Fruit fly (Drosophila melanogaster): ENCODE measurements around the gene RpL30.

RpL30 gene

DNA sequence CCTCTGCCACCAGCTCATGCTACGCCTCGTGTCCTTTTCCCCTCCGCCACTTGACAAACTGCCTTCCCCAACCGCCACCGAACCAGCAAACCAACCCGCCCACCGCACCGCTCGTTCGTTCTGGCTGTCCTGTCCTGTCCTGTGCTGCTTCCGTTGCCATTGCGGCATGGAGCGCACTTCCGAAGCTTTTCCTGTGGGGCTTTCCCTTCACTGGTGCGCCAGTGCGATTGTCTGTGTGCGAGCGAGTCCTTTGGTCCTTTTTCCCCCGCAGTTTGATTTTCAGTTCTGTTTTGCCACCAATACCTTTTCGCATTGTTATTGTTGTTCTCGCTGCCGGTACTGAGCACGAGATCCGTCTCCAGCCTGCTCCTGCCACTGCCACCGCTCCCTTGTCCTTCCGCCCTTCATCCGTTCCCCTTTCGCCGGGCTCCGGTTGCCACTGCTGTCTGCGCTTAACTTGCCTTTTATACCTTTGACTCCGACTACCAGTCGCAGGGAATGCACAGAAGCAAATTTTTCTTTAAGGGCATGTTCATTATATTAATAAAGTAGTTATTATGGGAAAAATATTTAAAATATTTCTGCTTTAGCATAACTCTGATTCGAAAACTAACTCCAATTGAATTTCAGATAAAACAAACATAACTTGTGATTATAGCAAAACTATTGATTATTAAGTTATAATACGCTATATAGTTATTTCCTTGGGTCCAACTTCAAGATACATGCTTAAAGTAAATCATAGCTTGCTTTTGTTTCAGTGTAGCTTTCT, 15.1 kb upstream of the RpL30 start (continued):
- TF ChIP-seq CG1647 (GFP tag; optimal IDR thresholded peaks at IDR 0.05) = no peak
- peak; percentile 63 for TF ChIP-seq nerfin-1 (tag; optimal IDR thresholded peaks at IDR 0.05)
- peak; percentile 57 for TF ChIP-seq gcm (GFP tag; optimal IDR thresholded peaks at IDR 0.05)
- peak; percentile 38 for TF ChIP-seq run (tag; optimal IDR thresholded peaks at IDR 0.05)
- peak; percentile 22 for TF ChIP-seq Chrac-16 (GFP tag; optimal IDR thresholded peaks at IDR 0.05)
- TF ChIP-seq z (GFP tag; IDR thresholded peaks at IDR 0.05) = no peak
- peak; percentile 73 for TF ChIP-seq CG6689 (GFP tag; IDR thresholded peaks at IDR 0.05)
- TF ChIP-seq CG13894 (tag; optimal IDR thresholded peaks at IDR 0.05) = peak; percentile 28
- TF ChIP-seq CG34422 (GFP tag; IDR thresholded peaks at IDR 0.05) = no peak
- no peak for TF ChIP-seq Usf (GFP tag; optimal IDR thresholded peaks at IDR 0.05)
- TF ChIP-seq CG8924 (tag; optimal IDR thresholded peaks at IDR 0.05) = peak; percentile 84
- peak; percentile 63 for TF ChIP-seq CG10267 (tag; optimal IDR thresholded peaks at IDR 0.05)
- peak; percentile 80 for TF ChIP-seq Oli (tag; optimal IDR thresholded peaks at IDR 0.05)
- no peak for TF ChIP-seq CG10959 (GFP tag; IDR thresholded peaks at IDR 0.05)
- TF ChIP-seq CG1603 (tag; optimal IDR thresholded peaks at IDR 0.05) = peak; percentile 24
- 0 out of 2 replicates have a peak, but pooled peaks have one; percentile 11 for TF ChIP-seq toy (GFP tag; IDR thresholded peaks at IDR 0.05)
- peak; percentile 92 for TF ChIP-seq CG2678 (tag; optimal IDR thresholded peaks at IDR 0.05)
- TF ChIP-seq Lim3 (GFP tag; IDR thresholded peaks at IDR 0.05) = no peak
- peak; percentile 15 for TF ChIP-seq exex (tag; optimal IDR thresholded peaks at IDR 0.05)
- no peak for TF ChIP-seq Opbp (GFP tag; IDR thresholded peaks at IDR 0.05; ENCODE audit: partially characterized antibody)
- TF ChIP-seq ewg (GFP tag; optimal IDR thresholded peaks at IDR 0.05) = peak; percentile 38
- TF ChIP-seq Hmr (GFP tag; optimal IDR thresholded peaks at IDR 0.05) = peak; percentile 88
- TF ChIP-seq vvl (GFP tag; IDR thresholded peaks at IDR 0.05) = no peak
- peak; percentile 48; the same call in 2 of the 3 replicates for TF ChIP-seq tgo (GFP tag; IDR thresholded peaks at IDR 0.05)
- TF ChIP-seq CG7372 (GFP tag; IDR thresholded peaks at IDR 0.05) = peak; percentile 10; the same call in 1 of the 2 replicates
- TF ChIP-seq CG18599 (GFP tag; optimal IDR thresholded peaks at IDR 0.05) = peak; percentile 92
- no peak for TF ChIP-seq ro (GFP tag; IDR thresholded peaks at IDR 0.05)
- peak; percentile 56 for TF ChIP-seq slou (GFP tag; optimal IDR thresholded peaks at IDR 0.05)
- no peak for TF ChIP-seq gce (GFP tag; IDR thresholded peaks at IDR 0.05)
- TF ChIP-seq CG2120 (GFP tag; optimal IDR thresholded peaks at IDR 0.05) = peak; percentile 75
- peak; percentile 5 for TF ChIP-seq YL-1 (GFP tag; optimal IDR thresholded peaks at IDR 0.05)
- no peak for TF ChIP-seq NC2α (GFP tag; optimal IDR thresholded peaks at IDR 0.05)
- TF ChIP-seq Awh (GFP tag; IDR thresholded peaks at IDR 0.05) = no peak
- no peak; the same call in 1 of the 2 replicates for TF ChIP-seq CG17328 (GFP tag; IDR thresholded peaks at IDR 0.05)
- no peak for TF ChIP-seq CG4617 (GFP tag; optimal IDR thresholded peaks at IDR 0.05; ENCODE audit: borderline replicate concordance)
- no peak for TF ChIP-seq CG2199 (GFP tag; IDR thresholded peaks at IDR 0.05)
- TF ChIP-seq ci (GFP tag; IDR thresholded peaks at IDR 0.05) = no peak
- TF ChIP-seq NK7.1 (GFP tag; optimal IDR thresholded peaks at IDR 0.05) = no peak
- no peak for TF ChIP-seq rib (GFP tag; IDR thresholded peaks at IDR 0.05)
- no peak for TF ChIP-seq crc (GFP tag; optimal IDR thresholded peaks at IDR 0.05)
- no peak for TF ChIP-seq maf-S (GFP tag; optimal IDR thresholded peaks at IDR 0.05)
- peak; percentile 54 for TF ChIP-seq CG12219 (GFP tag; optimal IDR thresholded peaks at IDR 0.05)
- TF ChIP-seq CG9727 (GFP tag; optimal IDR thresholded peaks at IDR 0.05) = peak; percentile 70
- TF ChIP-seq CG7745 (tag; optimal IDR thresholded peaks at IDR 0.05) = no peak
- no peak for TF ChIP-seq ssp (GFP tag; IDR thresholded peaks at IDR 0.05)
- TF ChIP-seq gfzf (GFP tag; optimal IDR thresholded peaks at IDR 0.05) = no peak
- TF ChIP-seq Xbp1 (GFP tag; optimal IDR thresholded peaks at IDR 0.05) = peak; percentile 69
- TF ChIP-seq CG2875 (GFP tag; optimal IDR thresholded peaks at IDR 0.05) = peak; percentile 34
- TF ChIP-seq CG6254 (GFP tag; optimal IDR thresholded peaks at IDR 0.05) = peak; percentile 4

Data from whole organism, embryonic.